Fruit fly (Drosophila melanogaster) whole organism, wandering third instar larva: ENCODE measurements around the gene CG42578.

Source experiments
- Dif ChIP-seq: fragments of 200-275, 200-300 bp; sonication (Bioruptor generic); optimal IDR thresholded peaks from 2 replicates; lab custom pipeline; 2018; ENCODE audit warnings: missing biosample characterization, missing genetic modification characterization; ENCODE audit not compliant: partially characterized antibody
- Jra ChIP-seq: sonication (Bioruptor generic); optimal IDR thresholded peaks from 2 replicates; lab custom pipeline; 2016; ENCODE audit warnings: missing biosample characterization, missing genetic modification characterization
- Rel ChIP-seq, 2 experiments: fragments of 200-800 bp; sonication (Bioruptor generic) in 1 of 2; optimal IDR thresholded peaks; 2 replicates in 1 of 2; 3 replicates in 1 of 2; lab custom pipeline; 2016 to 2019; ENCODE audit warnings: mild to moderate bottlenecking in 2 of 2, missing biosample characterization in 2 of 2, missing genetic modification characterization in 2 of 2, moderate library complexity in 1 of 2
- brk ChIP-seq: fragments of 200-800 bp; sonication (Bioruptor generic); optimal IDR thresholded peaks from 2 replicates; lab custom pipeline; 2016; ENCODE audit warnings: missing biosample characterization, mild to moderate bottlenecking, missing genetic modification characterization
- dl ChIP-seq, 2 experiments: fragments of 175-275, 200-275 bp in 1 of 2; fragments of 200-275 bp in 1 of 2; sonication (Bioruptor generic); optimal IDR thresholded peaks; lab custom pipeline; 2018; ENCODE audit warnings: mild to moderate bottlenecking in 2 of 2, missing biosample characterization in 2 of 2, missing genetic modification characterization in 2 of 2, moderate library complexity in 2 of 2; ENCODE audit not compliant: partially characterized antibody in 2 of 2, insufficient read depth in 1 of 2
- dmrt93B ChIP-seq: fragments of 200-800 bp; sonication (Bioruptor generic); optimal IDR thresholded peaks from 2 replicates; lab custom pipeline; 2018; ENCODE audit warnings: missing biosample characterization, mild to moderate bottlenecking, missing genetic modification characterization
- jim ChIP-seq: fragments of 175-275, 200-325 bp; sonication (Bioruptor generic); optimal IDR thresholded peaks from 2 replicates; lab custom pipeline; 2016; ENCODE audit warnings: missing biosample characterization, mild to moderate bottlenecking, missing genetic modification characterization
- sv ChIP-seq: fragments of 200-800 bp; sonication (Bioruptor generic); optimal IDR thresholded peaks from 3 replicates; lab custom pipeline; 2016; ENCODE audit warnings: missing biosample characterization, missing genetic modification characterization

Gene CG42578

DNA sequence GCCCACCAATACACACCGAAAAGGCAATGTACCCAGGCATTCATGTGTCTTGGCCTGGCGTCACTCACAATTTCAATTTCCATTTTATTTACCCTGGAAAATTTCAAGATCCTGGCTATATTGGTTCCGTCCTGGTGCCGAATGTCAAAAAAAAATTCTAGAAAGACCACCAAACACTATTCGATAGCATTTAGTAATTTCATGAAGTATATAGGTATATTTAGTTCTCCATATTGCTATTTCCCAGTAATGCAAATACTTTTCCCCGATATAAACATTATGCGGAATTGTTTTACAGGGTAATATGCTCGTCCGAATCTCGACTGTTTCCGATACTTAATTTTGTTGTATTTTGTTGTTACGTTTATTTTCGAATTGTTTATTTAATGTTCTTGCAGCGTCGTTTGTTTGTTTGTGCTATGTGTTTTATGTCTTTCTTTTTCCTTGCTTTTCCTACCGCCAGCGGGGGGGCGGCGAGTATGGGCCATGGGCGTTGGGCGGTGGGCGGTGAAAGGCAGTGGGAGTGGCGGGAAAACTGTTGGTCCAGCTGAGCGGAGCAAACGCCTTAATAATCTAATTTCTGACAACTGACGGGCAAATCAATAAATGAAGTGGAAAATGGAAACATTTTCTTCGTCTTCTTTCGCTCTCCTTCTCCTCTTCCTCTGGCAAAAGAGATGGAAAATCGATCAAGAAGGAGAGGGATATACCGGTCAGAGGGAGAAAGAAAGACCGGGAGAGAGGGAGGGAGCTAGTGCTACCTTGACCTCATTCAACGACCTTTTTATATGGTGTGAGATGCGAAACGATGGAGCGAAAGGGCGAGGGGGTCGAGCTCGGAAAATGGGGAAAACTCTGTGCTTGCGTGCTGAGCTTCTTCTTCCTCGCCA, 49.8 kb downstream of the CG42578 start (continued):
- TF ChIP-seq dmrt93B (GFP tag; lab: Kevin White, UChicago) (no peak), dl (GFP tag; optimal IDR thresholded peaks at IDR 0.05; lab: Kevin White, UChicago; ENCODE audit: insufficient read depth in 1 of 2, partially characterized antibody in 2 of 2) (no peak), Rel (GFP tag; optimal IDR thresholded peaks at IDR 0.05; lab: Kevin White, UChicago) (no peak), Rel (tag; optimal IDR thresholded peaks at IDR 0.05; lab: Kevin White, UChicago) (no peak), brk (GFP tag; lab: Kevin White, UChicago) (no peak), Dif (GFP tag; lab: Kevin White, UChicago) (no peak), sv (GFP tag; lab: Kevin White, UChicago) (peak; percentile 54), Jra (GFP tag; lab: Kevin White, UChicago) (no peak), jim (no peak)
- TF ChIP-seq, all 38 proteins: peak for 14
